Worm (Caenorhabditis elegans) whole organism, L2 larva: Measurements from ENCODE around the gene ZC204.13.

Experiments used
- ama-1 ChIP-seq: fragments of 150-350 bp; optimal IDR thresholded peaks from 2 replicates; lab custom pipeline; 2018; ENCODE audit warnings: inconsistent platforms
- elt-1 ChIP-seq: fragments of 150-350 bp; optimal IDR thresholded peaks from 2 replicates; lab custom pipeline; 2014; ENCODE audit warnings: missing biosample characterization, missing genetic modification characterization
- lin-39 ChIP-seq: fragments of 150-350 bp; optimal IDR thresholded peaks from 2 replicates; lab custom pipeline; 2014; ENCODE audit warnings: missing biosample characterization, missing genetic modification reagents, missing genetic modification characterization
- nhr-11 ChIP-seq: fragments of 150-350 bp; optimal IDR thresholded peaks from 2 replicates; lab custom pipeline; 2014; ENCODE audit warnings: missing biosample characterization, missing genetic modification characterization
- nhr-21 ChIP-seq: fragments of 150-350 bp; optimal IDR thresholded peaks from 2 replicates; lab custom pipeline; 2014; ENCODE audit warnings: missing biosample characterization, missing genetic modification characterization

DNA sequence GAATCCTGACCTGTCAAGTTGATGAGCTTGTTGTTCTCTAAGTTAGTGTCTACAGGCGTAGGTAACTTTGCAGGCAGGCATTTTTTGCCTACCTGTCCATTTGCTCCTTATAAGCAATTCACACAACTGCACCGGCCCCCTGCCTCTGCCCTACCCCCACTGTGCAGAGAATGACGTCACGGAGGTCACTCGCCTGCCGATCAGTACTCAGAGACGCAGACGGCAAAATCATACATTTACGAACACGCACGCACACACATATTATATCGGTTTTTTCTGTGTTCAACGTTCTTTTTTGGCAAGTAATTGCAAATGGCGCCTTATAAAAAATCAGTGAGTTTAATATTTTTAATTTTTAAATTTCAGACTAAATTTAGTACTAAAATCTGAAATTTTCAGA, 2.7 kb upstream of the ZC204.13 start, which contains the start of gene duxl-1:
- TF ChIP-seq elt-1 (tag; lab: Kevin White, UChicago): no peak
- TF ChIP-seq nhr-11 (tag; lab: Kevin White, UChicago): no peak
- no peak for TF ChIP-seq ama-1
- TF ChIP-seq nhr-21 (tag; lab: Kevin White, UChicago): no peak
- no peak for TF ChIP-seq lin-39
